Worm (Caenorhabditis elegans) whole organism, early embryonic: ENCODE data around the gene F58G1.7.

Experiments
- B0310.2 ChIP-seq: sonication (generic microtip); optimal IDR thresholded peaks from 2 replicates; lab custom pipeline; 2016; ENCODE audit warnings: mild to moderate bottlenecking, missing genetic modification characterization, missing compliant biosample characterization
- F13C5.2 ChIP-seq: sonication (generic microtip); optimal IDR thresholded peaks from 2 replicates; lab custom pipeline; 2017; ENCODE audit warnings: mild to moderate bottlenecking, missing genetic modification characterization, inconsistent platforms, missing compliant biosample characterization
- aly-1 ChIP-seq: sonication (generic microtip); optimal IDR thresholded peaks from 2 replicates; lab custom pipeline; 2016; ENCODE audit warnings: missing genetic modification characterization, missing compliant biosample characterization
- ama-1 ChIP-seq: fragments of 150-350 bp; optimal IDR thresholded peaks from 2 replicates; lab custom pipeline; 2014
- ceh-13 ChIP-seq: fragments of 200-800 bp; sonication (Bioruptor generic); optimal IDR thresholded peaks from 2 replicates; lab custom pipeline; 2018; ENCODE audit warnings: mild to moderate bottlenecking, missing genetic modification characterization, missing compliant biosample characterization
- ceh-36 ChIP-seq: sonication (generic microtip); optimal IDR thresholded peaks from 2 replicates; lab custom pipeline; 2016; ENCODE audit warnings: missing genetic modification characterization, inconsistent platforms, missing compliant biosample characterization
- ets-7 ChIP-seq: sonication (generic microtip); optimal IDR thresholded peaks from 2 replicates; lab custom pipeline; 2016; ENCODE audit warnings: missing genotype, missing genetic modification characterization, missing compliant biosample characterization
- flt-1 ChIP-seq: fragments of 200-800 bp; sonication (Bioruptor generic); IDR thresholded peaks from 2 replicates; pipeline ENCODE4 v1.3.6; 2022; ENCODE audit warnings: missing genetic modification characterization, missing compliant biosample characterization
- hmbx-1 ChIP-seq: sonication (generic microtip); optimal IDR thresholded peaks from 2 replicates; lab custom pipeline; 2016; ENCODE audit warnings: mild to moderate bottlenecking, missing genetic modification characterization, missing compliant biosample characterization
- hmg-4 ChIP-seq: fragments of 200-800 bp; sonication (Bioruptor generic); optimal IDR thresholded peaks from 2 replicates; lab custom pipeline; 2018; ENCODE audit warnings: mild to moderate bottlenecking, missing genetic modification characterization, missing compliant biosample characterization
- hnd-1 ChIP-seq: sonication (generic microtip); optimal IDR thresholded peaks from 2 replicates; lab custom pipeline; 2016; ENCODE audit warnings: missing genetic modification characterization, missing compliant biosample characterization
- pes-1 ChIP-seq: fragments of 200-800 bp; sonication (Bioruptor generic); IDR thresholded peaks from 2 replicates; pipeline ENCODE4 v1.3.6; 2022; ENCODE audit warnings: missing genetic modification reagents, missing genetic modification characterization, missing compliant biosample characterization
- scrt-1 ChIP-seq: fragments of 200-800 bp; sonication (Bioruptor generic); IDR thresholded peaks from 2 replicates; pipeline ENCODE4 v1.3.6; 2022; ENCODE audit warnings: missing genetic modification characterization, missing compliant biosample characterization
- sea-1 ChIP-seq: fragments of 200-800 bp; sonication (Bioruptor generic); conservative IDR thresholded peaks from 2 replicates; pipeline ENCODE4 v1.3.6; 2022; ENCODE audit warnings: missing genetic modification characterization, missing compliant biosample characterization
- tbx-11 ChIP-seq: fragments of 200-800 bp; sonication (Bioruptor generic); IDR thresholded peaks from 2 replicates; pipeline ENCODE4 v1.3.6; 2022; ENCODE audit warnings: missing genetic modification characterization, missing compliant biosample characterization
- tbx-37 ChIP-seq: fragments of 200-800 bp; sonication (Bioruptor generic); conservative IDR thresholded peaks from 2 replicates; pipeline ENCODE4 v1.3.6; 2022; ENCODE audit warnings: missing genetic modification reagents, missing genetic modification characterization, missing compliant biosample characterization
- tra-4 ChIP-seq: sonication (generic microtip); optimal IDR thresholded peaks from 2 replicates; lab custom pipeline; 2017; ENCODE audit warnings: missing genetic modification characterization, missing compliant biosample characterization

The F58G1.7 gene

ce11 chrII:12931456-12931923 is 16.6 kb downstream of the F58G1.7 start, which contains the start of gene dct-18:
Gene dct-18 (plus strand): TSS chrII:12931873.
- TF ChIP-seq F13C5.2 (tag; lab: Kevin White, UChicago) (no peak), scrt-1 (GFP tag; lab: Robert Waterston, UW) (no peak), hnd-1 (tag; lab: Kevin White, UChicago) (no peak), ceh-13 (GFP tag; lab: Kevin White, UChicago) (no peak), B0310.2 (no peak)

DNA sequence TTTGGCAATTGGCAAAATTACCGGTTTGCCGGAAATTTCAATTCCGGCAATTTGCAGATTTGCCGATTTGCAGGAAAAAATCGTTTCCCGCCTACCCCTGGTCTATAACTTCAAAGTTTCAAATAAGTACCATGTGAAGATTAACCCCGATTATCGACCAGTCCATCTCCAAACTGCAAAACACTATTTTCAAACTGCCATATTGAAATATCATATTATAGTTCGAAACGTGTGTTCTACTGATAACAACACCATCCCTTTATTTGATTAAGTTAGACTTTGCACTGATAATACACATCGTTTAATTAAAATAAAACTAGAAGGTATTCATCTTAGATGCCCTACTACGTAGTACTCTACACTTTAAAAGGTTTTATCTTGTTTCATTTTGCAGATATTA is 17.9 kb downstream of the F58G1.7 start:
- TF ChIP-seq tbx-11 (GFP tag; lab: Robert Waterston, UW) = no peak
- TF ChIP-seq hmbx-1 (tag; lab: Kevin White, UChicago) = no peak
- no peak for TF ChIP-seq flt-1 (GFP tag; lab: Robert Waterston, UW)
- TF ChIP-seq B0310.2 = no peak
- TF ChIP-seq ama-1 = no peak
- no peak for TF ChIP-seq aly-1 (tag; lab: Kevin White, UChicago)
- no peak for TF ChIP-seq pes-1 (GFP tag; lab: Robert Waterston, UW)
- TF ChIP-seq tbx-37 (GFP tag; lab: Robert Waterston, UW) = no peak
- no peak for TF ChIP-seq scrt-1 (GFP tag; lab: Robert Waterston, UW)
- no peak for TF ChIP-seq F13C5.2 (tag; lab: Kevin White, UChicago)

DNA sequence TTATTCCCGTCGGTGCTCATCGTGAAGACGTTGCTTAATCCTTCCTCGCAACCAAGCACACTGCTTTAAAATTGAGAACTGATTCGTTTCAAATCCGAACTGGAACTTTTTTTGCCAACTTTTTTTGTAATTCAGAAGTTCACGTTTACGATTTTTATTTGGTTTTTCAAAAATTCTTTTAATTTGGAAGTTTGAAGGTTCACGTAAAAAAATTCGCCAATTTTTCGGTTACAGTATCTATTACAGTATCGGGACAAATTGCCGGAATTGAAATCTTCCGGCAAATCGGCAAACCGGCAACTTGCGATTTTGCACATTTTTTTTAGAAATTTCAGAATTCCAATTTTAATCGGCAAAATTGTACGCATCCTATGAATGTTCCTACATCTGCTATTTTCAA is 19.8 kb downstream of the F58G1.7 start, which contains the start of gene F58G1.3:
F58G1.3 (minus strand) TSS at position 101 of the 400 bp plus-strand sequence.
- no peak for TF ChIP-seq tra-4 (tag; lab: Kevin White, UChicago)
- no peak for TF ChIP-seq hmbx-1 (tag; lab: Kevin White, UChicago)
- no peak for TF ChIP-seq B0310.2
- no peak for TF ChIP-seq pes-1 (GFP tag; lab: Robert Waterston, UW)
- no peak for TF ChIP-seq tbx-37 (GFP tag; lab: Robert Waterston, UW)
- no peak for TF ChIP-seq aly-1 (tag; lab: Kevin White, UChicago)
- no peak for TF ChIP-seq flt-1 (GFP tag; lab: Robert Waterston, UW)
- TF ChIP-seq ama-1 = no peak
- no peak for TF ChIP-seq ets-7 (tag; lab: Kevin White, UChicago)
- TF ChIP-seq hnd-1 (tag; lab: Kevin White, UChicago) = no peak
- TF ChIP-seq tbx-11 (GFP tag; lab: Robert Waterston, UW) = no peak

DNA sequence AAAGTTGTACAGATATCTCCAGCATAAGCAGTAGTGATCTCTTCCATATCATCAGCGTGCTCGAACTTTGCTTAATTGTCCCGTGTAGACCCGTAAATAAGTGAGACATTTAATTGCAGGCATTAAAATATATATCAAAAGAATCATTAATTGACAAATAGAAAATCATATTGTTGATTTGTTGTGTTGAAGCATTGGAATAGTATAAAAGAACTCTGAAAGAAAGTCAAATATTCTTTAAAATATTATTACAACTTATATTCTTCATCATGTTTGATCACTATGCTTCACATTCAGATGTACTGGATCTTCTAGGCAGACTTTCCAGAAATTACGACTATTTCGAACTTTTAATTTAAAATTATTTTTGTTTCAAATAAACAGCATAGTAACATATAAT is 22.5 kb downstream of the F58G1.7 start, which contains the start of gene F58G1.8:
F58G1.8 (minus strand) TSS at position 101 of the 400 bp plus-strand sequence.
- TF ChIP-seq ets-7 (tag; lab: Kevin White, UChicago) (no peak), hnd-1 (tag; lab: Kevin White, UChicago) (no peak), hmbx-1 (tag; lab: Kevin White, UChicago) (no peak), flt-1 (GFP tag; lab: Robert Waterston, UW) (no peak), ceh-36 (no peak), scrt-1 (GFP tag; lab: Robert Waterston, UW) (no peak), hmg-4 (GFP tag; lab: Kevin White, UChicago) (no peak), aly-1 (tag; lab: Kevin White, UChicago) (no peak), tbx-11 (GFP tag; lab: Robert Waterston, UW) (no peak), B0310.2 (no peak), ceh-13 (GFP tag; lab: Kevin White, UChicago) (no peak), F13C5.2 (tag; lab: Kevin White, UChicago) (no peak), ama-1 (no peak), tbx-37 (GFP tag; lab: Robert Waterston, UW) (no peak), pes-1 (GFP tag; lab: Robert Waterston, UW) (no peak), tra-4 (tag; lab: Kevin White, UChicago) (no peak), sea-1 (GFP tag; lab: Robert Waterston, UW) (no peak)

- no peak for TF ChIP-seq tbx-37 (GFP tag; lab: Robert Waterston, UW)
- TF ChIP-seq ceh-13 (GFP tag; lab: Kevin White, UChicago) = no peak
- no peak for TF ChIP-seq hmg-4 (GFP tag; lab: Kevin White, UChicago)
- no peak for TF ChIP-seq pes-1 (GFP tag; lab: Robert Waterston, UW)
These were observed 24.8 kb downstream of the F58G1.7 start for ce11 chrII:12923225-12923624.

- TF ChIP-seq tbx-37 (GFP tag; lab: Robert Waterston, UW) = no peak
- no peak for TF ChIP-seq pes-1 (GFP tag; lab: Robert Waterston, UW)
- no peak for TF ChIP-seq tbx-11 (GFP tag; lab: Robert Waterston, UW)
- no peak for TF ChIP-seq hmbx-1 (tag; lab: Kevin White, UChicago)
- no peak for TF ChIP-seq sea-1 (GFP tag; lab: Robert Waterston, UW)
- TF ChIP-seq hmg-4 (GFP tag; lab: Kevin White, UChicago) = no peak
- no peak for TF ChIP-seq ama-1
- no peak for TF ChIP-seq ets-7 (tag; lab: Kevin White, UChicago)
- no peak for TF ChIP-seq tra-4 (tag; lab: Kevin White, UChicago)
- no peak for TF ChIP-seq B0310.2
- TF ChIP-seq flt-1 (GFP tag; lab: Robert Waterston, UW) = no peak
- no peak for TF ChIP-seq hnd-1 (tag; lab: Kevin White, UChicago)
- TF ChIP-seq F13C5.2 (tag; lab: Kevin White, UChicago) = no peak
- TF ChIP-seq aly-1 (tag; lab: Kevin White, UChicago) = no peak
- no peak for TF ChIP-seq scrt-1 (GFP tag; lab: Robert Waterston, UW)
- TF ChIP-seq ceh-13 (GFP tag; lab: Kevin White, UChicago) = no peak
- TF ChIP-seq ceh-36 = no peak
These were observed 26.6 kb downstream of the F58G1.7 start for ce11 chrII:12921478-12921877.

- no peak for TF ChIP-seq B0310.2
- TF ChIP-seq ceh-36 = no peak
- TF ChIP-seq tra-4 (tag; lab: Kevin White, UChicago) = no peak
- no peak for TF ChIP-seq scrt-1 (GFP tag; lab: Robert Waterston, UW)
- TF ChIP-seq pes-1 (GFP tag; lab: Robert Waterston, UW) = no peak
- no peak for TF ChIP-seq tbx-11 (GFP tag; lab: Robert Waterston, UW)
- TF ChIP-seq ets-7 (tag; lab: Kevin White, UChicago) = no peak
- TF ChIP-seq hnd-1 (tag; lab: Kevin White, UChicago) = no peak
- no peak for TF ChIP-seq sea-1 (GFP tag; lab: Robert Waterston, UW)
- no peak for TF ChIP-seq hmbx-1 (tag; lab: Kevin White, UChicago)
- TF ChIP-seq ama-1 = no peak
- no peak for TF ChIP-seq ceh-13 (GFP tag; lab: Kevin White, UChicago)
- TF ChIP-seq aly-1 (tag; lab: Kevin White, UChicago) = no peak
- TF ChIP-seq flt-1 (GFP tag; lab: Robert Waterston, UW) = no peak
- TF ChIP-seq tbx-37 (GFP tag; lab: Robert Waterston, UW) = no peak
- no peak for TF ChIP-seq hmg-4 (GFP tag; lab: Kevin White, UChicago)
- TF ChIP-seq F13C5.2 (tag; lab: Kevin White, UChicago) = no peak
These were observed 29.0 kb downstream of the F58G1.7 start, which contains the start of the genes F58G1.2 and wago-4 for ce11 chrII:12918960-12919553. Gene F58G1.2 (minus strand): TSS chrII:12919010. Gene wago-4 (plus strand): TSS chrII:12919551.
